Fruit fly (Drosophila melanogaster) whole organism, embryonic: ENCODE data around the gene Tet.

Experiments used
- CG12299 ChIP-seq: fragments of 200-800 bp; sonication (Bioruptor generic); optimal IDR thresholded peaks from 2 replicates; lab custom pipeline; 2018; ENCODE audit warnings: missing biosample characterization, mild to moderate bottlenecking, missing genetic modification characterization
- CG12744 ChIP-seq: fragments of 200-800 bp; sonication (Bioruptor generic); optimal IDR thresholded peaks from 2 replicates; lab custom pipeline; 2016; ENCODE audit warnings: missing biosample characterization, missing genetic modification characterization
- CG13123 ChIP-seq: fragments of 200-800 bp; sonication (Bioruptor generic); optimal IDR thresholded peaks from 2 replicates; lab custom pipeline; 2016; ENCODE audit warnings: missing biosample characterization, missing genetic modification characterization
- CG15479 ChIP-seq: fragments of 200-800 bp; sonication (Bioruptor generic); optimal IDR thresholded peaks from 3 replicates; lab custom pipeline; 2019; ENCODE audit warnings: missing biosample characterization, mild to moderate bottlenecking, missing genetic modification characterization, moderate library complexity
- CG1603 ChIP-seq: fragments of 200-800 bp; sonication (Bioruptor generic); optimal IDR thresholded peaks from 2 replicates; lab custom pipeline; 2019; ENCODE audit warnings: missing biosample characterization, mild to moderate bottlenecking, missing genetic modification characterization, moderate library complexity
- CG17361 ChIP-seq: fragments of 200-800 bp; sonication (Bioruptor generic); IDR thresholded peaks from 3 replicates; pipeline ENCODE4 v1.3.6; 2022; ENCODE audit warnings: missing biosample characterization, missing genetic modification characterization
- CG17385 ChIP-seq: fragments of 200-800 bp; sonication (Bioruptor generic); optimal IDR thresholded peaks from 3 replicates; lab custom pipeline; 2018; ENCODE audit warnings: missing biosample characterization, mild to moderate bottlenecking, missing genetic modification characterization
- CG1832 ChIP-seq: fragments of 200-800 bp; sonication (Bioruptor generic); optimal IDR thresholded peaks from 2 replicates; lab custom pipeline; 2017; ENCODE audit warnings: missing biosample characterization, mild to moderate bottlenecking, missing genetic modification characterization, inconsistent platforms
- CG18619 ChIP-seq: fragments of 200-800 bp; sonication (Bioruptor generic); optimal IDR thresholded peaks from 3 replicates; lab custom pipeline; 2017; ENCODE audit warnings: missing biosample characterization, mild to moderate bottlenecking, missing genetic modification characterization
- CG2889 ChIP-seq: fragments of 200-800 bp; sonication (Bioruptor generic); IDR thresholded peaks from 3 replicates; pipeline ENCODE4 v1.3.6; 2022; ENCODE audit warnings: missing biosample characterization, missing genetic modification characterization
- CG33213 ChIP-seq: fragments of 200-800 bp; sonication (Bioruptor generic); optimal IDR thresholded peaks from 3 replicates; lab custom pipeline; 2016; ENCODE audit warnings: missing biosample characterization, missing genetic modification characterization
- CG3995 ChIP-seq: fragments of 200-800 bp; sonication (Bioruptor generic); optimal IDR thresholded peaks from 3 replicates; lab custom pipeline; 2016; ENCODE audit warnings: missing biosample characterization, missing genetic modification characterization
- CG4360 ChIP-seq: fragments of 200-800 bp; sonication (Bioruptor generic); IDR thresholded peaks from 2 replicates; pipeline ENCODE4 v1.3.6; 2022; ENCODE audit warnings: missing biosample characterization, missing genetic modification characterization
- CG4854 ChIP-seq: fragments of 200-800 bp; sonication (Bioruptor generic); optimal IDR thresholded peaks from 2 replicates; lab custom pipeline; 2016; ENCODE audit warnings: missing biosample characterization, missing genetic modification characterization, inconsistent platforms
- CG8924 ChIP-seq: fragments of 200-800 bp; optimal IDR thresholded peaks from 3 replicates; lab custom pipeline; 2019; ENCODE audit warnings: missing biosample characterization, mild to moderate bottlenecking, missing genetic modification characterization, moderate library complexity
- CG9817 ChIP-seq: fragments of 200-800 bp; sonication (Bioruptor generic); optimal IDR thresholded peaks from 2 replicates; lab custom pipeline; 2018; ENCODE audit warnings: missing biosample characterization, mild to moderate bottlenecking, missing genetic modification characterization, moderate library complexity
- Drgx ChIP-seq: fragments of 200-800 bp; sonication (Bioruptor generic); IDR thresholded peaks from 2 replicates; pipeline ENCODE4 v1.3.6; 2022; ENCODE audit warnings: missing biosample characterization, missing genetic modification characterization
- HHEX ChIP-seq: fragments of 200-800 bp; sonication (Bioruptor generic); optimal IDR thresholded peaks from 3 replicates; lab custom pipeline; 2017; ENCODE audit warnings: missing biosample characterization, mild to moderate bottlenecking, missing genetic modification characterization, missing genetic modification reagents
- HLH4C ChIP-seq: fragments of 200-800 bp; sonication (Bioruptor generic); IDR thresholded peaks from 3 replicates; pipeline ENCODE4 v1.3.6; 2022; ENCODE audit warnings: missing biosample characterization, missing genetic modification characterization; ENCODE audit not compliant: partially characterized antibody
- HmgD ChIP-seq: fragments of 200-800 bp; sonication (Bioruptor generic); optimal IDR thresholded peaks from 3 replicates; lab custom pipeline; 2016; ENCODE audit warnings: missing biosample characterization, missing genetic modification characterization
- MTF-1 ChIP-seq: fragments of 200-800 bp; sonication (Bioruptor generic); optimal IDR thresholded peaks from 2 replicates; lab custom pipeline; 2018; ENCODE audit warnings: missing biosample characterization, mild to moderate bottlenecking, missing genetic modification characterization, borderline replicate concordance
- Optix ChIP-seq: fragments of 200-800 bp; sonication (Bioruptor generic); IDR thresholded peaks from 3 replicates; pipeline ENCODE4 v1.3.6; 2022; ENCODE audit warnings: missing biosample characterization, missing genetic modification characterization
- Sox102F ChIP-seq: fragments of 200-800 bp; sonication (Bioruptor generic); optimal IDR thresholded peaks from 2 replicates; lab custom pipeline; 2018; ENCODE audit warnings: missing biosample characterization, mild to moderate bottlenecking, missing genetic modification characterization, moderate library complexity
- Sry-β ChIP-seq: fragments of 200-800 bp; sonication (Bioruptor generic); optimal IDR thresholded peaks from 2 replicates; lab custom pipeline; 2018; ENCODE audit warnings: missing biosample characterization, mild to moderate bottlenecking, missing genetic modification characterization, moderate library complexity
- Vsx1 ChIP-seq: fragments of 200-800 bp; sonication (Bioruptor generic); optimal IDR thresholded peaks from 2 replicates; lab custom pipeline; 2017; ENCODE audit warnings: missing biosample characterization, mild to moderate bottlenecking, missing genetic modification characterization, missing genetic modification reagents
- Xrp1 ChIP-seq: fragments of 200-800 bp; sonication (Bioruptor generic); IDR thresholded peaks from 2 replicates; pipeline ENCODE4 v1.3.6; 2022; ENCODE audit warnings: missing biosample characterization, missing genetic modification characterization
- abd-A ChIP-seq: fragments of 200-800 bp; sonication (Bioruptor generic); optimal IDR thresholded peaks from 3 replicates; lab custom pipeline; 2019; ENCODE audit warnings: missing biosample characterization, mild to moderate bottlenecking, missing genetic modification characterization, moderate library complexity
- ash1 ChIP-seq: fragments of 200-800 bp; sonication (Bioruptor generic); optimal IDR thresholded peaks from 2 replicates; lab custom pipeline; 2018; ENCODE audit warnings: missing biosample characterization, mild to moderate bottlenecking, missing genetic modification characterization
- bab2 ChIP-seq: fragments of 200-800 bp; sonication (Bioruptor generic); optimal IDR thresholded peaks from 2 replicates; lab custom pipeline; 2016; ENCODE audit warnings: missing biosample characterization, missing genetic modification characterization
- chm ChIP-seq: fragments of 200-800 bp; sonication (Bioruptor generic); IDR thresholded peaks from 2 replicates; pipeline ENCODE4 v1.3.6; 2022; ENCODE audit warnings: missing biosample characterization, missing genetic modification characterization
- ci ChIP-seq: fragments of 200-800 bp; sonication (Bioruptor generic); IDR thresholded peaks from 3 replicates; pipeline ENCODE4 v1.3.6; 2022; ENCODE audit warnings: missing biosample characterization, missing genetic modification characterization
- crol ChIP-seq: fragments of 200-800 bp; sonication (Bioruptor generic); IDR thresholded peaks from 2 replicates; pipeline ENCODE4 v1.3.6; 2022; ENCODE audit warnings: missing biosample characterization, missing genetic modification characterization
- dimm ChIP-seq: fragments of 200-800 bp; sonication (Bioruptor generic); IDR thresholded peaks from 2 replicates; pipeline ENCODE4 v1.3.6; 2022; ENCODE audit warnings: missing biosample characterization, missing genetic modification characterization
- dysf ChIP-seq: fragments of 200-800 bp; sonication (Bioruptor generic); IDR thresholded peaks from 3 replicates; pipeline ENCODE4 v1.3.6; 2022; ENCODE audit warnings: missing biosample characterization, missing genetic modification characterization
- ewg ChIP-seq: fragments of 200-800 bp; sonication (Bioruptor generic); optimal IDR thresholded peaks from 3 replicates; lab custom pipeline; 2017; ENCODE audit warnings: mild to moderate bottlenecking, missing biosample characterization, missing genetic modification reagents, missing genetic modification characterization
- gt ChIP-seq: fragments of 200-800 bp; sonication (Bioruptor generic); IDR thresholded peaks from 2 replicates; pipeline ENCODE4 v1.3.6; 2022; ENCODE audit warnings: missing biosample characterization, missing genetic modification characterization
- ham ChIP-seq: fragments of 200-800 bp; sonication (Bioruptor generic); IDR thresholded peaks from 2 replicates; pipeline ENCODE4 v1.3.6; 2022; ENCODE audit warnings: missing biosample characterization, missing genetic modification characterization
- kni ChIP-seq: fragments of 200-800 bp; sonication (Bioruptor generic); optimal IDR thresholded peaks from 3 replicates; lab custom pipeline; 2017; ENCODE audit warnings: mild to moderate bottlenecking, missing biosample characterization, missing genetic modification reagents, missing genetic modification characterization
- lab ChIP-seq: fragments of 200-800 bp; sonication (Bioruptor generic); optimal IDR thresholded peaks from 3 replicates; lab custom pipeline; 2017; ENCODE audit warnings: missing biosample characterization, missing genetic modification characterization, mild to moderate bottlenecking, moderate library complexity, missing genetic modification reagents
- nerfin-1 ChIP-seq: fragments of 200-800 bp; sonication (Bioruptor generic); optimal IDR thresholded peaks from 3 replicates; lab custom pipeline; 2019; ENCODE audit warnings: missing biosample characterization, mild to moderate bottlenecking, missing genetic modification characterization, moderate library complexity
- pho ChIP-seq: fragments of 200-800 bp; sonication (Bioruptor generic); optimal IDR thresholded peaks from 2 replicates; lab custom pipeline; 2016; ENCODE audit warnings: missing biosample characterization, missing genetic modification characterization
- pnt ChIP-seq: fragments of 200-800 bp; sonication (Bioruptor generic); optimal IDR thresholded peaks from 3 replicates; lab custom pipeline; 2016; ENCODE audit warnings: missing biosample characterization, missing genetic modification characterization
- ro ChIP-seq: fragments of 200-800 bp; sonication (Bioruptor generic); IDR thresholded peaks from 2 replicates; pipeline ENCODE4 v1.3.6; 2022; ENCODE audit warnings: missing biosample characterization, missing genetic modification characterization
- row ChIP-seq: fragments of 200-800 bp; sonication (Bioruptor generic); IDR thresholded peaks from 3 replicates; pipeline ENCODE4 v1.3.6; 2022; ENCODE audit warnings: missing biosample characterization, missing genetic modification characterization
- sens ChIP-seq: fragments of 200-800 bp; sonication (Bioruptor generic); peaks from one replicate; lab custom pipeline; 2016; ENCODE audit warnings: missing biosample characterization, missing genetic modification characterization
- slou ChIP-seq: fragments of 200-800 bp; sonication (Bioruptor generic); optimal IDR thresholded peaks from 3 replicates; lab custom pipeline; 2016; ENCODE audit warnings: missing biosample characterization, missing genetic modification characterization
- sqz ChIP-seq: fragments of 200-800 bp; sonication (Bioruptor generic); optimal IDR thresholded peaks from 3 replicates; lab custom pipeline; 2018; ENCODE audit warnings: missing biosample characterization, mild to moderate bottlenecking, missing genetic modification characterization
- tna ChIP-seq: fragments of 200-800 bp; sonication (Bioruptor generic); IDR thresholded peaks from 2 replicates; pipeline ENCODE4 v1.3.6; 2022; ENCODE audit warnings: missing biosample characterization, missing genetic modification characterization; ENCODE audit not compliant: partially characterized antibody
- wdn ChIP-seq: fragments of 200-800 bp; sonication (Bioruptor generic); IDR thresholded peaks from 2 replicates; pipeline ENCODE4 v1.3.6; 2022; ENCODE audit warnings: missing biosample characterization, missing genetic modification characterization
- yki ChIP-seq: fragments of >200 bp; optimal IDR thresholded peaks from 3 replicates; lab custom pipeline; 2018

Tet gene

dm6 chr3L:2825377-2825776, 53.6 kb downstream of the Tet start (continued):
- TF ChIP-seq CG4854 (GFP tag; lab: Kevin White, UChicago) = no peak
- TF ChIP-seq lab (GFP tag; lab: Kevin White, UChicago) = peak; percentile 84
- peak; percentile 23 for TF ChIP-seq CG18619 (GFP tag; lab: Kevin White, UChicago)
- peak; percentile 47; the same call in 1 of the 2 replicates for TF ChIP-seq Xrp1 (GFP tag; lab: Robert Waterston, UW)
- no peak for TF ChIP-seq CG4360
- TF ChIP-seq bab2 (GFP tag; lab: Kevin White, UChicago) = peak; percentile 52
- peak; percentile 64 for TF ChIP-seq nerfin-1
- peak; percentile 48 for TF ChIP-seq abd-A (tag; lab: Kevin White, UChicago)
- TF ChIP-seq CG2889 (GFP tag; lab: Robert Waterston, UW) = 0 out of 3 replicates have a peak, but pooled peaks have one; percentile 34
- peak; percentile 73; the same call in 2 of the 3 replicates for TF ChIP-seq ci (GFP tag; lab: Robert Waterston, UW)
- TF ChIP-seq MTF-1 (GFP tag; lab: Kevin White, UChicago) = no peak
- no peak for TF ChIP-seq kni (GFP tag; lab: Kevin White, UChicago)
- no peak for TF ChIP-seq Sry-β (GFP tag; lab: Kevin White, UChicago)
- TF ChIP-seq sens (GFP tag; lab: Kevin White, UChicago) = peak; percentile 89
- no peak for TF ChIP-seq pho
- peak; percentile 62 for TF ChIP-seq HHEX (GFP tag; lab: Kevin White, UChicago)

dm6 chr3L:2824731-2825130, 54.2 kb downstream of the Tet start:
- TF ChIP-seq HmgD = no peak
- TF ChIP-seq CG15479 = no peak
- TF ChIP-seq CG4360 = no peak
- no peak for TF ChIP-seq CG9817
- no peak for TF ChIP-seq chm (GFP tag; lab: Robert Waterston, UW)
- no peak for TF ChIP-seq HLH4C (GFP tag; lab: Robert Waterston, UW)
- no peak for TF ChIP-seq pnt (GFP tag; lab: Kevin White, UChicago)
- TF ChIP-seq CG13123 = no peak
- TF ChIP-seq Vsx1 (GFP tag; lab: Kevin White, UChicago) = no peak
- no peak for TF ChIP-seq sqz
- TF ChIP-seq row (GFP tag; lab: Robert Waterston, UW) = no peak
- no peak for TF ChIP-seq ash1 (GFP tag; lab: Kevin White, UChicago)
- TF ChIP-seq lab (GFP tag; lab: Kevin White, UChicago) = no peak
- no peak for TF ChIP-seq ro
- TF ChIP-seq dimm (GFP tag; lab: Robert Waterston, UW) = no peak
- no peak for TF ChIP-seq wdn (GFP tag; lab: Robert Waterston, UW)
- no peak for TF ChIP-seq Sox102F
- TF ChIP-seq CG33213 (GFP tag; lab: Kevin White, UChicago) = no peak
- TF ChIP-seq slou (GFP tag; lab: Kevin White, UChicago) = no peak
- TF ChIP-seq CG17361 = no peak
- peak; percentile 4 for TF ChIP-seq yki (lab: Kevin White, UChicago)
- no peak for TF ChIP-seq dysf (GFP tag; lab: Robert Waterston, UW)
- peak; percentile 32; the same call in 1 of the 2 replicates for TF ChIP-seq crol (GFP tag; lab: Robert Waterston, UW)
- peak; percentile 87 for TF ChIP-seq ewg (GFP tag; lab: Kevin White, UChicago)
- no peak for TF ChIP-seq CG8924 (tag; lab: Kevin White, UChicago)
- no peak for TF ChIP-seq CG12299 (tag; lab: Kevin White, UChicago)
- TF ChIP-seq Optix = no peak
- peak; percentile 20 for TF ChIP-seq CG1832 (GFP tag; lab: Kevin White, UChicago)
- TF ChIP-seq gt (GFP tag; lab: Robert Waterston, UW) = no peak
- TF ChIP-seq tna = no peak
- TF ChIP-seq CG12744 = no peak
- no peak for TF ChIP-seq CG3995 (GFP tag; lab: Kevin White, UChicago)
- TF ChIP-seq CG1603 (tag; lab: Kevin White, UChicago) = no peak
- TF ChIP-seq CG17385 (GFP tag; lab: Kevin White, UChicago) = peak; percentile 3
- no peak for TF ChIP-seq Drgx (GFP tag; lab: Robert Waterston, UW)
- TF ChIP-seq ham (GFP tag; lab: Robert Waterston, UW) = no peak
